Worm (Caenorhabditis elegans): ENCODE data around the gene F19B6.3.
A peak's percentile ranks its signal among the peaks of the same experiment; 100 is the strongest.

The F19B6.3 gene

DNA sequence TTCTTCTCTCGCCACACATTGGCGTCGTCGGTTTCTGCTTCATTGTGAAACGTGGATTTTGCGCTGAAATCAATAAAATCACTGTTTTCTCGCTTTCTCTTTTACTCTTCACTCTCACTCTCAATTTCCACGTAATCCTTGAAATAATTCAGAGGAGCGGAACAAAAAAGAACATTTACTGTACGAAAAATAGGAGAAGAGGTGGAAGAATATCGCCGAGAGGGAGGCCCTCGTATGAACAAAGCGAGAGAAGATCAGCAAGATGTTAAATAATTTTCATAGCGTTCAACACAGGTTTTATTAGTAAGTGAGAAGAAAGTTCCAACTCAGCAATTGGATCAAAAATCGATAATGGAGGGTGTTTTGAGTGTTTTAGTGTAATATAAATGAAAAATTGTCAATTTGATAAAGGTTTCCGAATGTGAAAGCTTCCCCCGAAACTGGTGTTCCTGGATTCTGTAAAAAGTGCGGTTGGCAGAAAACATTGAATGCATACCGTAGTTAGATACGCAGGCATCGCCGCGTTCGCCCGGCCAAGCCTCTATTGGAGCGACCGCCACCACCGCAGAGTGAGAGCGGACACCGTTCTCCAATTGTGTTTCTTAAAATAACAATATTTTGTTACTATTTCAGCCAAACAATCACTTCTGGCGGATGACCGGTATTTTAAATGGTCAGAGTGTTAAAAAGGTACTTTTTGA is 34.5 kb downstream of the F19B6.3 start, which contains the start of the genes ccr-4 and ZC518.8 (continued):
- TF ChIP-seq snpc-1.2 (GFP tag; IDR thresholded peaks at IDR 0.05) (no peak), madf-9 (GFP tag; conservative IDR thresholded peaks at IDR 0.05) (no peak), nhr-102 (tag; optimal IDR thresholded peaks at IDR 0.05) (no peak), set-16 (GFP tag; IDR thresholded peaks at IDR 0.05) (no peak), duxl-1 (tag; optimal IDR thresholded peaks at IDR 0.05; ENCODE audit: poor library complexity) (no peak), egl-43 (GFP tag; IDR thresholded peaks at IDR 0.05) (no peak), mdt-29 (GFP tag; IDR thresholded peaks at IDR 0.05) (no peak), pha-4 (GFP tag; IDR thresholded peaks at IDR 0.05) (no peak), pha-4 (tag; optimal IDR thresholded peaks at IDR 0.05) (no peak), F49E8.2 (tag; optimal IDR thresholded peaks at IDR 0.05; ENCODE audit: borderline replicate concordance) (no peak), D1046.2 (GFP tag; IDR thresholded peaks at IDR 0.05) (no peak), hmg-1.1 (GFP tag; IDR thresholded peaks at IDR 0.05) (peak; percentile 59), lim-7 (GFP tag; IDR thresholded peaks at IDR 0.05) (no peak), hif-1 (tag; optimal IDR thresholded peaks at IDR 0.05) (no peak), T26A8.4 (GFP tag; IDR thresholded peaks at IDR 0.05) (no peak), ceh-32 (tag; optimal IDR thresholded peaks at IDR 0.05; ENCODE audit: poor library complexity) (no peak), madf-5 (GFP tag; IDR thresholded peaks at IDR 0.05) (no peak), nhr-41 (GFP tag; IDR thresholded peaks at IDR 0.05) (no peak), tra-1 (GFP tag; IDR thresholded peaks at IDR 0.05) (no peak), unc-39 (tag; optimal IDR thresholded peaks at IDR 0.05) (no peak), skn-1 (tag; optimal IDR thresholded peaks at IDR 0.05) (no peak), ceh-62 (tag; optimal IDR thresholded peaks at IDR 0.05) (no peak), unc-62 (GFP tag; optimal IDR thresholded peaks at IDR 0.05 in 1 of 2) (peak in 1 of 2 experiments; percentile 92), unc-62 (tag; optimal IDR thresholded peaks at IDR 0.05) (no peak), mes-2 (tag; optimal IDR thresholded peaks at IDR 0.05; ENCODE audit: poor library complexity, severe bottlenecking) (peak; percentile 50), F44E2.7 (GFP tag; IDR thresholded peaks at IDR 0.05) (no peak), aha-1 (tag) (peak; percentile 91), aly-2 (tag; optimal IDR thresholded peaks at IDR 0.05) (no peak), mxl-2 (GFP tag; conservative IDR thresholded peaks at IDR 0.05) (no peak), R02D3.7 (tag; optimal IDR thresholded peaks at IDR 0.05) (no peak), ceh-28 (tag; optimal IDR thresholded peaks at IDR 0.05) (no peak), pqm-1 (tag; optimal IDR thresholded peaks at IDR 0.05) (no peak), nhr-11 (tag; optimal IDR thresholded peaks at IDR 0.05) (no peak), T20F7.1 (GFP tag; optimal IDR thresholded peaks at IDR 0.05) (no peak), dmd-6 (GFP tag; IDR thresholded peaks at IDR 0.05) (peak; percentile 42), nhr-111 (GFP tag; optimal IDR thresholded peaks at IDR 0.05) (no peak), Y105C5A.15 (GFP tag; IDR thresholded peaks at IDR 0.05) (no peak), gei-8 (GFP tag; optimal IDR thresholded peaks at IDR 0.05) (no peak), zfp-3 (GFP tag; conservative IDR thresholded peaks at IDR 0.05) (no peak), zfp-2 (tag; optimal IDR thresholded peaks at IDR 0.05) (no peak), Y48G9A.11 (GFP tag; IDR thresholded peaks at IDR 0.05) (no peak), nhr-25 (tag; optimal IDR thresholded peaks at IDR 0.05; ENCODE audit: borderline replicate concordance, insufficient read depth) (no peak), hlh-30 (tag; optimal IDR thresholded peaks at IDR 0.05; ENCODE audit: insufficient read depth) (no peak), ces-1 (GFP tag; optimal IDR thresholded peaks at IDR 0.05) (no peak), nhr-10 (tag; optimal IDR thresholded peaks at IDR 0.05) (no peak), cey-2 (tag; optimal IDR thresholded peaks at IDR 0.05; ENCODE audit: borderline replicate concordance, insufficient read depth) (no peak), fos-1 (tag; optimal IDR thresholded peaks at IDR 0.05) (no peak), dmd-8 (GFP tag; IDR thresholded peaks at IDR 0.05) (no peak), rbr-2 (tag; optimal IDR thresholded peaks at IDR 0.05) (no peak), ceh-44 (GFP tag; IDR thresholded peaks at IDR 0.05) (0 out of 2 replicates have a peak, but pooled peaks have one; percentile 8)
